Worm (Caenorhabditis elegans) whole organism, midembryonic: ENCODE measurements around the gene ZK262.8.

ENCODE experiments used
- T22C8.4 ChIP-seq: fragments of 200-800 bp; sonication (Bioruptor generic); IDR thresholded peaks from 2 replicates; pipeline ENCODE4 v1.3.6; 2022; ENCODE audit warnings: missing genetic modification characterization, missing compliant biosample characterization
- flt-1 ChIP-seq: fragments of 200-800 bp; sonication (Bioruptor generic); IDR thresholded peaks from 2 replicates; pipeline ENCODE4 v1.3.6; 2022; ENCODE audit warnings: missing genetic modification characterization, missing compliant biosample characterization
- klf-2 ChIP-seq: fragments of 200-800 bp; sonication (Bioruptor generic); conservative IDR thresholded peaks from 2 replicates; pipeline ENCODE4 v1.3.6; 2022; ENCODE audit warnings: missing genetic modification reagents, missing genetic modification characterization, missing compliant biosample characterization
- med-1 ChIP-seq: sonication (generic microtip); optimal IDR thresholded peaks from 2 replicates; lab custom pipeline; 2017; ENCODE audit warnings: missing genetic modification characterization, mild to moderate bottlenecking, missing compliant biosample characterization, antibody characterized with exemption, missing genetic modification reagents; ENCODE audit not compliant: insufficient read depth
- ref-1 ChIP-seq: fragments of 200-800 bp; sonication (Bioruptor generic); conservative IDR thresholded peaks from 2 replicates; pipeline ENCODE4 v1.3.6; 2022; ENCODE audit warnings: missing genetic modification reagents, missing genetic modification characterization, missing compliant biosample characterization
- tab-1 ChIP-seq: fragments of 200-800 bp; sonication (Bioruptor generic); IDR thresholded peaks from 2 replicates; pipeline ENCODE4 v1.3.6; 2022; ENCODE audit warnings: missing genetic modification characterization, missing compliant biosample characterization
- ztf-23 ChIP-seq: fragments of 200-800 bp; sonication (Bioruptor generic); IDR thresholded peaks from 2 replicates; pipeline ENCODE4 v1.3.6; 2022; ENCODE audit warnings: missing genetic modification reagents, missing genetic modification characterization, missing compliant biosample characterization
- ztf-29 ChIP-seq: fragments of 200-800 bp; sonication (Bioruptor generic); IDR thresholded peaks from 2 replicates; pipeline ENCODE4 v1.3.6; 2022; ENCODE audit warnings: missing genetic modification reagents, missing genetic modification characterization, missing compliant biosample characterization

DNA sequence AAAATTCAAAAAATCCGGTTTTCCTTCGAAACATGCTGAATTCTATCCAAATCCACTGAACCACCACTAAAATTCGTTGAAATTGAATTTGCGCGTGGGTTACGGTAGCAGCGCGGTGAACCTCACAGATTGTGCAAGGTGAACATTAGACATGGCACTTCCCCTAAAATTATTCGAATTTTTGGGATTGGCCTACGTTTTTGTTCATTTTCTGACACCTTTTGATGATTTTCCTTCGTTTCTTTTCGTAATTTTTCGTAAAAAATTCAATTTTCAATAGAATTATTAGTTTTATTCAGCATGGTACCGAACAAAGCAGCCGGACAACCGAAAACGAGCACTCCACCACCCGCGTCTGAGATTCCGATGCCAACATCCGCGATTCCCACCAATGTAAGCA, at the start of gene ZK262.8:
- TF ChIP-seq tab-1 (GFP tag; lab: Robert Waterston, UW) = no peak
- no peak for TF ChIP-seq med-1 (GFP tag; lab: Kevin White, UChicago)
- no peak for TF ChIP-seq ztf-23 (GFP tag; lab: Robert Waterston, UW)
- TF ChIP-seq ref-1 (GFP tag; lab: Robert Waterston, UW) = no peak
- TF ChIP-seq ztf-29 = no peak
- no peak for TF ChIP-seq flt-1 (GFP tag; lab: Robert Waterston, UW)
- no peak for TF ChIP-seq T22C8.4 (GFP tag; lab: Robert Waterston, UW)
- no peak for TF ChIP-seq klf-2
